Fruit fly (Drosophila melanogaster) whole organism, pupa: ENCODE data around the gene qtc.
A peak's percentile ranks its signal among the peaks of the same experiment; 100 is the strongest.

Source experiments
- CG10348 ChIP-seq: fragments of 200-800 bp; sonication (Bioruptor generic); IDR thresholded peaks from 2 replicates; pipeline ENCODE4 v1.3.6; 2022; ENCODE audit warnings: missing biosample characterization, missing genetic modification characterization
- CG12605 ChIP-seq: fragments of 200-800 bp; sonication (Bioruptor generic); IDR thresholded peaks from 2 replicates; pipeline ENCODE4 v1.3.6; 2022; ENCODE audit warnings: missing biosample characterization, missing genetic modification characterization
- CG13204 ChIP-seq: fragments of 200-800 bp; sonication (Bioruptor generic); optimal IDR thresholded peaks from 2 replicates; lab custom pipeline; 2018; ENCODE audit warnings: missing biosample characterization, mild to moderate bottlenecking, missing genetic modification characterization, moderate library complexity
- CG14655 ChIP-seq: fragments of 200-800 bp; sonication (Bioruptor generic); optimal IDR thresholded peaks from 3 replicates; lab custom pipeline; 2017; ENCODE audit warnings: mild to moderate bottlenecking, missing biosample characterization, missing genetic modification reagents, missing genetic modification characterization
- CG15710 ChIP-seq: fragments of 200-800 bp; sonication (Bioruptor generic); optimal IDR thresholded peaks from 2 replicates; lab custom pipeline; 2018; ENCODE audit warnings: missing biosample characterization, mild to moderate bottlenecking, missing genetic modification characterization, moderate library complexity
- CG17806 ChIP-seq: fragments of 200-800 bp; sonication (Bioruptor generic); optimal IDR thresholded peaks from 2 replicates; lab custom pipeline; 2018; ENCODE audit warnings: missing biosample characterization, mild to moderate bottlenecking, missing genetic modification characterization, moderate library complexity
- CG32121 ChIP-seq: fragments of 200-800 bp; sonication (Bioruptor generic); IDR thresholded peaks from 2 replicates; pipeline ENCODE4 v1.3.6; 2022; ENCODE audit warnings: missing biosample characterization, missing genetic modification characterization
- CG34367 ChIP-seq: fragments of 200-800 bp; sonication (Bioruptor generic); optimal IDR thresholded peaks from 2 replicates; lab custom pipeline; 2018; ENCODE audit warnings: missing biosample characterization, mild to moderate bottlenecking, missing genetic modification characterization
- CG4496 ChIP-seq: fragments of 200-800 bp; sonication (Bioruptor generic); IDR thresholded peaks from 3 replicates; pipeline ENCODE4 v1.3.6; 2022; ENCODE audit warnings: missing biosample characterization, missing genetic modification characterization
- CG8159 ChIP-seq: fragments of 200-800 bp; sonication (Bioruptor generic); optimal IDR thresholded peaks from 3 replicates; lab custom pipeline; 2018; ENCODE audit warnings: missing biosample characterization, mild to moderate bottlenecking, missing genetic modification characterization, moderate library complexity
- CG8301 ChIP-seq: fragments of 200-800 bp; sonication (Bioruptor generic); optimal IDR thresholded peaks from 2 replicates; lab custom pipeline; 2018; ENCODE audit warnings: missing biosample characterization, mild to moderate bottlenecking, missing genetic modification characterization
- CG9948 ChIP-seq: fragments of 200-800 bp; sonication (Bioruptor generic); optimal IDR thresholded peaks from 2 replicates; lab custom pipeline; 2018; ENCODE audit warnings: missing biosample characterization, mild to moderate bottlenecking, missing genetic modification characterization, moderate library complexity
- D1 ChIP-seq: fragments of 200-800 bp; sonication (Bioruptor generic); optimal IDR thresholded peaks from 2 replicates; lab custom pipeline; 2018; ENCODE audit warnings: missing biosample characterization, mild to moderate bottlenecking, missing genetic modification characterization, moderate library complexity
- EcR ChIP-seq: fragments of 200-800 bp; sonication (Bioruptor generic); optimal IDR thresholded peaks from 3 replicates; lab custom pipeline; 2019; ENCODE audit warnings: missing biosample characterization, missing genetic modification characterization, mild to moderate bottlenecking, moderate library complexity, missing genetic modification reagents
- Ets98B ChIP-seq: fragments of 200-800 bp; sonication (Bioruptor generic); IDR thresholded peaks from 2 replicates; pipeline ENCODE4 v1.3.6; 2022; ENCODE audit warnings: missing biosample characterization, missing genetic modification characterization
- Pif1A ChIP-seq: fragments of 200-800 bp; sonication (Bioruptor generic); optimal IDR thresholded peaks from 3 replicates; lab custom pipeline; 2016; ENCODE audit warnings: missing biosample characterization, missing genetic modification characterization
- Pif1B ChIP-seq: fragments of 200-800 bp; sonication (Bioruptor generic); optimal IDR thresholded peaks from 3 replicates; lab custom pipeline; 2016; ENCODE audit warnings: missing biosample characterization, missing genetic modification characterization
- Snoo ChIP-seq: fragments of 200-800 bp; sonication (Bioruptor generic); optimal IDR thresholded peaks from 3 replicates; lab custom pipeline; 2017; ENCODE audit warnings: missing biosample characterization, mild to moderate bottlenecking, missing genetic modification characterization, inconsistent platforms
- fd96Ca ChIP-seq: fragments of 200-800 bp; sonication (Bioruptor generic); IDR thresholded peaks from 3 replicates; pipeline ENCODE4 v1.3.6; 2022; ENCODE audit warnings: missing biosample characterization, missing genetic modification characterization
- gl ChIP-seq: fragments of 200-800 bp; sonication (Bioruptor generic); optimal IDR thresholded peaks from 2 replicates; lab custom pipeline; 2018; ENCODE audit warnings: missing biosample characterization, mild to moderate bottlenecking, missing genetic modification characterization
- rn ChIP-seq: fragments of 200-800 bp; sonication (Bioruptor generic); IDR thresholded peaks from 2 replicates; pipeline ENCODE4 v1.3.6; 2022; ENCODE audit warnings: missing biosample characterization, missing genetic modification characterization

qtc gene

dm6 chr2L:5088649-5089270, 28.1 kb downstream of the qtc start:
- no peak for TF ChIP-seq CG34367 (tag; lab: Kevin White, UChicago)
- no peak for TF ChIP-seq CG13204
- no peak for TF ChIP-seq Pif1B
- no peak for TF ChIP-seq Pif1A (GFP tag; lab: Kevin White, UChicago)
- no peak for TF ChIP-seq Ets98B (GFP tag; lab: Robert Waterston, UW)
- no peak for TF ChIP-seq rn
- no peak for TF ChIP-seq CG32121 (GFP tag; lab: Robert Waterston, UW)
- TF ChIP-seq D1 (tag; lab: Kevin White, UChicago), result no peak
- no peak for TF ChIP-seq EcR (GFP tag; lab: Kevin White, UChicago)
- TF ChIP-seq fd96Ca (GFP tag; lab: Robert Waterston, UW), result no peak
- TF ChIP-seq CG17806 (tag; lab: Kevin White, UChicago), result no peak
- TF ChIP-seq CG15710 (tag; lab: Kevin White, UChicago), result no peak
- no peak for TF ChIP-seq CG14655 (GFP tag; lab: Kevin White, UChicago)

dm6 chr2L:5089642-5090041, 29.0 kb downstream of the qtc start:
- TF ChIP-seq rn (no peak), CG17806 (tag; lab: Kevin White, UChicago) (no peak), CG8159 (tag; lab: Kevin White, UChicago) (no peak), fd96Ca (GFP tag; lab: Robert Waterston, UW) (no peak), Pif1A (GFP tag; lab: Kevin White, UChicago) (no peak), Ets98B (GFP tag; lab: Robert Waterston, UW) (no peak), gl (tag; lab: Kevin White, UChicago) (no peak), CG13204 (no peak), CG34367 (tag; lab: Kevin White, UChicago) (no peak), CG8301 (tag; lab: Kevin White, UChicago) (no peak), CG10348 (GFP tag; lab: Robert Waterston, UW) (no peak), CG9948 (tag; lab: Kevin White, UChicago) (no peak), CG12605 (GFP tag; lab: Robert Waterston, UW) (no peak), EcR (GFP tag; lab: Kevin White, UChicago) (no peak), CG32121 (GFP tag; lab: Robert Waterston, UW) (no peak), D1 (tag; lab: Kevin White, UChicago) (no peak), CG4496 (GFP tag; lab: Robert Waterston, UW) (no peak)

- peak; percentile 57; the same call in 1 of the 3 replicates for TF ChIP-seq CG4496 (GFP tag; lab: Robert Waterston, UW)
- no peak for TF ChIP-seq Pif1B
- TF ChIP-seq CG9948 (tag; lab: Kevin White, UChicago), result peak; percentile 24
- TF ChIP-seq D1 (tag; lab: Kevin White, UChicago), result no peak
- 0 out of 2 replicates have a peak, but pooled peaks have one; percentile 20 for TF ChIP-seq CG10348 (GFP tag; lab: Robert Waterston, UW)
- no peak for TF ChIP-seq EcR (GFP tag; lab: Kevin White, UChicago)
- TF ChIP-seq fd96Ca (GFP tag; lab: Robert Waterston, UW), result peak; percentile 73; the same call in 2 of the 3 replicates
- peak; percentile 60 for TF ChIP-seq CG8301 (tag; lab: Kevin White, UChicago)
- peak; percentile 41; the same call in 1 of the 2 replicates for TF ChIP-seq CG32121 (GFP tag; lab: Robert Waterston, UW)
- 0 out of 2 replicates have a peak, but pooled peaks have one; percentile 28 for TF ChIP-seq rn
- TF ChIP-seq CG12605 (GFP tag; lab: Robert Waterston, UW), result peak; percentile 31; the same call in 1 of the 2 replicates
- TF ChIP-seq CG8159 (tag; lab: Kevin White, UChicago), result peak; percentile 45
- peak; percentile 0 for TF ChIP-seq CG34367 (tag; lab: Kevin White, UChicago)
- TF ChIP-seq Ets98B (GFP tag; lab: Robert Waterston, UW), result peak; percentile 16; the same call in 1 of the 2 replicates
- TF ChIP-seq gl (tag; lab: Kevin White, UChicago), result no peak
- TF ChIP-seq Snoo (tag; lab: Kevin White, UChicago), result no peak
- TF ChIP-seq CG14655 (GFP tag; lab: Kevin White, UChicago), result peak; percentile 55
- TF ChIP-seq CG13204, result no peak
- TF ChIP-seq CG17806 (tag; lab: Kevin White, UChicago), result peak; percentile 44
- TF ChIP-seq CG15710 (tag; lab: Kevin White, UChicago), result peak; percentile 41
- peak; percentile 59 for TF ChIP-seq Pif1A (GFP tag; lab: Kevin White, UChicago)
These were observed 29.7 kb downstream of the qtc start for dm6 chr2L:5090352-5090751.

- TF ChIP-seq Pif1A (GFP tag; lab: Kevin White, UChicago) (peak; percentile 3), rn (no peak), CG15710 (tag; lab: Kevin White, UChicago) (peak; percentile 58), Pif1B (no peak), CG32121 (GFP tag; lab: Robert Waterston, UW) (no peak), CG17806 (tag; lab: Kevin White, UChicago) (no peak), gl (tag; lab: Kevin White, UChicago) (no peak), CG13204 (no peak), CG9948 (tag; lab: Kevin White, UChicago) (peak; percentile 28), CG4496 (GFP tag; lab: Robert Waterston, UW) (no peak), CG10348 (GFP tag; lab: Robert Waterston, UW) (no peak), CG8301 (tag; lab: Kevin White, UChicago) (no peak), CG12605 (GFP tag; lab: Robert Waterston, UW) (no peak), EcR (GFP tag; lab: Kevin White, UChicago) (no peak), Ets98B (GFP tag; lab: Robert Waterston, UW) (no peak), CG34367 (tag; lab: Kevin White, UChicago) (no peak), D1 (tag; lab: Kevin White, UChicago) (no peak), fd96Ca (GFP tag; lab: Robert Waterston, UW) (no peak), CG8159 (tag; lab: Kevin White, UChicago) (peak; percentile 26), CG14655 (GFP tag; lab: Kevin White, UChicago) (peak; percentile 16), Snoo (tag; lab: Kevin White, UChicago) (peak; percentile 34)
These were observed 31.5 kb downstream of the qtc start for dm6 chr2L:5092145-5092544.
